Worm (Caenorhabditis elegans): ENCODE measurements around the gene asb-2.
A peak's percentile ranks its signal among the peaks of the same experiment; 100 is the strongest.

The asb-2 gene

ce11 chrX:4462390-4462789 lies 7.2 kb upstream of the asb-2 start, which contains the start of gene atg-16.1:
Gene atg-16.1, minus strand, starts transcription at chrX:4462465.
- TF ChIP-seq swsn-7 (tag; optimal IDR thresholded peaks at IDR 0.05) (peak; percentile 67), C04F5.9 (tag; optimal IDR thresholded peaks at IDR 0.05) (no peak), ceh-82 (tag; optimal IDR thresholded peaks at IDR 0.05) (peak in 2 of 3 experiments; percentile 21 to 52), alr-1 (tag; optimal IDR thresholded peaks at IDR 0.05; ENCODE audit: borderline replicate concordance) (no peak), unc-98 (GFP tag; IDR thresholded peaks at IDR 0.05) (no peak), isw-1 (GFP tag; IDR thresholded peaks at IDR 0.05) (no peak), elt-2 (tag; optimal IDR thresholded peaks at IDR 0.05) (no peak), unc-86 (tag; optimal IDR thresholded peaks at IDR 0.05) (no peak), elt-3 (tag; optimal IDR thresholded peaks at IDR 0.05) (peak in 1 of 6 experiments; percentile 35), efl-1 (optimal IDR thresholded peaks at IDR 0.05) (peak; percentile 32 to 45), efl-1 (GFP tag; optimal IDR thresholded peaks at IDR 0.05 in 1 of 2) (peak; percentile 25 to 94), egl-27 (tag; optimal IDR thresholded peaks at IDR 0.05) (no peak), tlp-1 (tag; optimal IDR thresholded peaks at IDR 0.05) (no peak), dsc-1 (tag; optimal IDR thresholded peaks at IDR 0.05) (peak; percentile 56), lsy-2 (tag; optimal IDR thresholded peaks at IDR 0.05) (peak; percentile 45 to 71), nhr-237 (tag; optimal IDR thresholded peaks at IDR 0.05) (no peak), ces-1 (GFP tag; optimal IDR thresholded peaks at IDR 0.05) (no peak), mdl-1 (tag; optimal IDR thresholded peaks at IDR 0.05) (peak in 1 of 2 experiments; percentile 57), efl-3 (GFP tag; optimal IDR thresholded peaks at IDR 0.05) (no peak), aly-2 (tag; optimal IDR thresholded peaks at IDR 0.05) (no peak), zip-4 (GFP tag; optimal IDR thresholded peaks at IDR 0.05) (no peak), fkh-4 (tag; optimal IDR thresholded peaks at IDR 0.05; ENCODE audit: borderline replicate concordance) (no peak), ceh-8 (GFP tag; optimal IDR thresholded peaks at IDR 0.05) (no peak), nhr-19 (GFP tag; conservative IDR thresholded peaks at IDR 0.05) (peak; percentile 21; the same call in 1 of the 2 replicates), hpl-2 (GFP tag; optimal IDR thresholded peaks at IDR 0.05) (no peak), tbx-2 (tag; optimal IDR thresholded peaks at IDR 0.05) (peak; percentile 47), nhr-84 (tag; optimal IDR thresholded peaks at IDR 0.05) (no peak), F16B12.6 (tag; optimal IDR thresholded peaks at IDR 0.05) (peak; percentile 34), fos-1 (tag; optimal IDR thresholded peaks at IDR 0.05) (no peak), nhr-20 (tag; optimal IDR thresholded peaks at IDR 0.05) (peak; percentile 70), irx-1 (tag; optimal IDR thresholded peaks at IDR 0.05) (no peak), ceh-63 (GFP tag; optimal IDR thresholded peaks at IDR 0.05) (no peak), ceh-90 (tag; optimal IDR thresholded peaks at IDR 0.05) (no peak), dpl-1 (GFP tag; optimal IDR thresholded peaks at IDR 0.05) (peak; percentile 8 to 63 (median 34)), hlh-4 (tag; optimal IDR thresholded peaks at IDR 0.05) (no peak), unc-30 (tag; optimal IDR thresholded peaks at IDR 0.05) (no peak), sptf-1 (tag; optimal IDR thresholded peaks at IDR 0.05) (no peak), mef-2 (tag; optimal IDR thresholded peaks at IDR 0.05) (no peak), blmp-1 (tag; optimal IDR thresholded peaks at IDR 0.05) (peak; percentile 60), mep-1 (tag; optimal IDR thresholded peaks at IDR 0.05) (peak; percentile 87), hlh-17 (GFP tag; optimal IDR thresholded peaks at IDR 0.05; ENCODE audit: borderline replicate concordance) (no peak), nhr-71 (tag; optimal IDR thresholded peaks at IDR 0.05) (peak; percentile 73), lin-35 (GFP tag; optimal IDR thresholded peaks at IDR 0.05) (peak; percentile 43 to 67), pax-3 (tag; optimal IDR thresholded peaks at IDR 0.05) (no peak), grh-1 (GFP tag; IDR thresholded peaks at IDR 0.05) (no peak), mab-9 (GFP tag; IDR thresholded peaks at IDR 0.05) (no peak), nhr-11 (tag; optimal IDR thresholded peaks at IDR 0.05) (no peak), lin-15B (tag; optimal IDR thresholded peaks at IDR 0.05) (peak; percentile 27), lin-14 (GFP tag; optimal IDR thresholded peaks at IDR 0.05) (peak; percentile 87), xbp-1 (tag; optimal IDR thresholded peaks at IDR 0.05) (peak; percentile 81), lin-39 (tag; optimal IDR thresholded peaks at IDR 0.05) (no peak), rnt-1 (tag; optimal IDR thresholded peaks at IDR 0.05) (peak; percentile 25), ceh-88 (GFP tag; IDR thresholded peaks at IDR 0.05) (no peak), nhr-85 (tag) (no peak)

Measured in whole organism, L1 larva.